Fruit fly (Drosophila melanogaster) whole organism, embryonic: Measurements from ENCODE around the gene CG13384.
A peak's percentile ranks its signal among the peaks of the same experiment; 100 is the strongest.

Source experiments
- CG13624 ChIP-seq: fragments of 200-800 bp; sonication (Bioruptor generic); optimal IDR thresholded peaks from 2 replicates; lab custom pipeline; 2016; ENCODE audit warnings: missing biosample characterization, missing genetic modification characterization
- CG1529 ChIP-seq: fragments of 200-800 bp; sonication (Bioruptor generic); optimal IDR thresholded peaks from 3 replicates; lab custom pipeline; 2018; ENCODE audit warnings: missing biosample characterization, missing genetic modification characterization
- CG15696 ChIP-seq: fragments of 200-800 bp; sonication (Bioruptor generic); optimal IDR thresholded peaks from 2 replicates; lab custom pipeline; 2019; ENCODE audit warnings: missing biosample characterization, mild to moderate bottlenecking, missing genetic modification characterization, moderate library complexity
- CG16779 ChIP-seq: fragments of 200-800 bp; sonication (Bioruptor generic); IDR thresholded peaks from 2 replicates; pipeline ENCODE4 v1.3.6; 2022; ENCODE audit warnings: missing biosample characterization, missing genetic modification characterization
- CG2116 ChIP-seq: fragments of 200-800 bp; sonication (Bioruptor generic); optimal IDR thresholded peaks from 3 replicates; lab custom pipeline; 2018; ENCODE audit warnings: missing biosample characterization, mild to moderate bottlenecking, missing genetic modification characterization
- CG2199 ChIP-seq: fragments of 200-800 bp; sonication (Bioruptor generic); IDR thresholded peaks from 3 replicates; pipeline ENCODE4 v1.3.6; 2022; ENCODE audit warnings: missing biosample characterization, missing genetic modification characterization
- CG31224 ChIP-seq: fragments of 200-800 bp; sonication (Bioruptor generic); IDR thresholded peaks from 2 replicates; pipeline ENCODE4 v1.3.6; 2022; ENCODE audit warnings: missing biosample characterization, missing genetic modification characterization
- CG5180 ChIP-seq: fragments of 200-800 bp; sonication (Bioruptor generic); optimal IDR thresholded peaks from 3 replicates; lab custom pipeline; 2017; ENCODE audit warnings: missing biosample characterization, missing genetic modification characterization, mild to moderate bottlenecking, moderate library complexity, missing genetic modification reagents
- CG5245 ChIP-seq: fragments of 200-800 bp; sonication (Bioruptor generic); optimal IDR thresholded peaks from 3 replicates; lab custom pipeline; 2016; ENCODE audit warnings: missing biosample characterization, missing genetic modification characterization
- CG6813 ChIP-seq: fragments of 200-800 bp; sonication (Bioruptor generic); optimal IDR thresholded peaks from 2 replicates; lab custom pipeline; 2017; ENCODE audit warnings: missing biosample characterization, missing genetic modification characterization, mild to moderate bottlenecking, moderate library complexity, missing genetic modification reagents
- CG9215 ChIP-seq: fragments of 200-800 bp; sonication (Bioruptor generic); IDR thresholded peaks from 2 replicates; pipeline ENCODE4 v1.3.6; 2022; ENCODE audit warnings: missing biosample characterization, missing genetic modification characterization
- CG9797 ChIP-seq: fragments of 200-800 bp; sonication (Bioruptor generic); optimal IDR thresholded peaks from 3 replicates; lab custom pipeline; 2018; ENCODE audit warnings: missing biosample characterization, mild to moderate bottlenecking, missing genetic modification characterization
- Doc2 ChIP-seq: fragments of 200-800 bp; sonication (Bioruptor generic); IDR thresholded peaks from 2 replicates; pipeline ENCODE4 v1.3.6; 2022; ENCODE audit warnings: missing biosample characterization, missing genetic modification characterization
- Drgx ChIP-seq: fragments of 200-800 bp; sonication (Bioruptor generic); IDR thresholded peaks from 2 replicates; pipeline ENCODE4 v1.3.6; 2022; ENCODE audit warnings: missing biosample characterization, missing genetic modification characterization
- HLH4C ChIP-seq: fragments of 200-800 bp; sonication (Bioruptor generic); IDR thresholded peaks from 3 replicates; pipeline ENCODE4 v1.3.6; 2022; ENCODE audit warnings: missing biosample characterization, missing genetic modification characterization; ENCODE audit not compliant: partially characterized antibody
- Hey ChIP-seq: fragments of 200-800 bp; sonication (Bioruptor generic); optimal IDR thresholded peaks from 3 replicates; lab custom pipeline; 2018; ENCODE audit warnings: missing biosample characterization, mild to moderate bottlenecking, missing genetic modification characterization
- HmgZ ChIP-seq: fragments of 200-800 bp; sonication (Bioruptor generic); optimal IDR thresholded peaks from 2 replicates; lab custom pipeline; 2018; ENCODE audit warnings: missing biosample characterization, mild to moderate bottlenecking, missing genetic modification characterization
- MESR4 ChIP-seq: fragments of 200-800 bp; sonication (Bioruptor generic); optimal IDR thresholded peaks from 2 replicates; lab custom pipeline; 2018; ENCODE audit warnings: missing biosample characterization, mild to moderate bottlenecking, missing genetic modification characterization, moderate library complexity
- Med ChIP-seq: fragments of 200-800 bp; sonication (Bioruptor generic); peaks from one replicate; lab custom pipeline; 2016; ENCODE audit warnings: missing biosample characterization, missing genetic modification characterization, mild to moderate bottlenecking, inconsistent platforms, moderate library complexity
- Sox100B ChIP-seq: fragments of 200-800 bp; sonication (Bioruptor generic); optimal IDR thresholded peaks from 3 replicates; lab custom pipeline; 2018; ENCODE audit warnings: missing biosample characterization, mild to moderate bottlenecking, missing genetic modification characterization
- Trl ChIP-seq, 3 experiments: fragments of >200 bp in 2 of 3; fragments of 200-800 bp in 1 of 3; sonication (Bioruptor generic) in 1 of 3; optimal IDR thresholded peaks; 2 replicates in 1 of 3; 3 replicates in 2 of 3; lab custom pipeline; 2016 to 2017; ENCODE audit warnings: missing biosample characterization in 1 of 3, missing genetic modification characterization in 1 of 3
- abd-A ChIP-seq: fragments of 200-800 bp; sonication (Bioruptor generic); optimal IDR thresholded peaks from 3 replicates; lab custom pipeline; 2019; ENCODE audit warnings: missing biosample characterization, mild to moderate bottlenecking, missing genetic modification characterization, moderate library complexity
- cad ChIP-seq: fragments of >200 bp; optimal IDR thresholded peaks from 2 replicates; lab custom pipeline; 2017; ENCODE audit warnings: missing biosample characterization, missing genetic modification characterization
- cg ChIP-seq: fragments of 200-800 bp; sonication (Bioruptor generic); optimal IDR thresholded peaks from 3 replicates; lab custom pipeline; 2019; ENCODE audit warnings: missing biosample characterization, mild to moderate bottlenecking, missing genetic modification characterization, moderate library complexity
- chn ChIP-seq: fragments of 200-800 bp; sonication (Bioruptor generic); optimal IDR thresholded peaks from 2 replicates; lab custom pipeline; 2016; ENCODE audit warnings: missing biosample characterization, missing genetic modification characterization
- corto ChIP-seq: fragments of 200-800 bp; sonication (Bioruptor generic); optimal IDR thresholded peaks from 2 replicates; lab custom pipeline; 2016; ENCODE audit warnings: missing biosample characterization, mild to moderate bottlenecking, missing genetic modification characterization, moderate library complexity
- dati ChIP-seq: fragments of 200-800 bp; sonication (Bioruptor generic); IDR thresholded peaks from 2 replicates; pipeline ENCODE4 v1.3.6; 2022; ENCODE audit warnings: missing biosample characterization, missing genetic modification characterization
- kni ChIP-seq: fragments of 200-800 bp; sonication (Bioruptor generic); optimal IDR thresholded peaks from 3 replicates; lab custom pipeline; 2017; ENCODE audit warnings: mild to moderate bottlenecking, missing biosample characterization, missing genetic modification reagents, missing genetic modification characterization
- luna ChIP-seq: fragments of 200-800 bp; sonication (Bioruptor generic); optimal IDR thresholded peaks from 2 replicates; lab custom pipeline; 2016; ENCODE audit warnings: missing biosample characterization, missing genetic modification characterization
- mirr ChIP-seq: fragments of 200-800 bp; sonication (Bioruptor generic); optimal IDR thresholded peaks from 3 replicates; lab custom pipeline; 2018; ENCODE audit warnings: missing biosample characterization, mild to moderate bottlenecking, missing genetic modification characterization
- nom ChIP-seq: fragments of 200-800 bp; sonication (Bioruptor generic); optimal IDR thresholded peaks from 2 replicates; lab custom pipeline; 2017; ENCODE audit warnings: missing biosample characterization, missing genetic modification characterization, mild to moderate bottlenecking, moderate library complexity, missing genetic modification reagents
- p53 ChIP-seq: fragments of 200-800 bp; sonication (Bioruptor generic); optimal IDR thresholded peaks from 2 replicates; lab custom pipeline; 2016; ENCODE audit warnings: missing biosample characterization, missing genetic modification characterization
- row ChIP-seq: fragments of 200-800 bp; sonication (Bioruptor generic); IDR thresholded peaks from 3 replicates; pipeline ENCODE4 v1.3.6; 2022; ENCODE audit warnings: missing biosample characterization, missing genetic modification characterization
- scrt ChIP-seq: fragments of 200-800 bp; sonication (Bioruptor generic); optimal IDR thresholded peaks from 2 replicates; lab custom pipeline; 2018; ENCODE audit warnings: missing biosample characterization, mild to moderate bottlenecking, missing genetic modification characterization, moderate library complexity
- sd ChIP-seq: fragments of 200-800 bp; sonication (Bioruptor generic); optimal IDR thresholded peaks from 3 replicates; lab custom pipeline; 2018; ENCODE audit warnings: missing biosample characterization, mild to moderate bottlenecking, missing genetic modification characterization, moderate library complexity
- twi ChIP-seq: fragments of 200-800 bp; optimal IDR thresholded peaks from 2 replicates; lab custom pipeline; 2019; ENCODE audit warnings: missing biosample characterization, mild to moderate bottlenecking, missing genetic modification characterization, moderate library complexity
- yki ChIP-seq: fragments of >200 bp; optimal IDR thresholded peaks from 3 replicates; lab custom pipeline; 2018
- z ChIP-seq: fragments of 200-800 bp; sonication (Bioruptor generic); IDR thresholded peaks from 3 replicates; pipeline ENCODE4 v1.3.6; 2022; ENCODE audit warnings: missing biosample characterization, missing genetic modification characterization

Gene CG13384

DNA sequence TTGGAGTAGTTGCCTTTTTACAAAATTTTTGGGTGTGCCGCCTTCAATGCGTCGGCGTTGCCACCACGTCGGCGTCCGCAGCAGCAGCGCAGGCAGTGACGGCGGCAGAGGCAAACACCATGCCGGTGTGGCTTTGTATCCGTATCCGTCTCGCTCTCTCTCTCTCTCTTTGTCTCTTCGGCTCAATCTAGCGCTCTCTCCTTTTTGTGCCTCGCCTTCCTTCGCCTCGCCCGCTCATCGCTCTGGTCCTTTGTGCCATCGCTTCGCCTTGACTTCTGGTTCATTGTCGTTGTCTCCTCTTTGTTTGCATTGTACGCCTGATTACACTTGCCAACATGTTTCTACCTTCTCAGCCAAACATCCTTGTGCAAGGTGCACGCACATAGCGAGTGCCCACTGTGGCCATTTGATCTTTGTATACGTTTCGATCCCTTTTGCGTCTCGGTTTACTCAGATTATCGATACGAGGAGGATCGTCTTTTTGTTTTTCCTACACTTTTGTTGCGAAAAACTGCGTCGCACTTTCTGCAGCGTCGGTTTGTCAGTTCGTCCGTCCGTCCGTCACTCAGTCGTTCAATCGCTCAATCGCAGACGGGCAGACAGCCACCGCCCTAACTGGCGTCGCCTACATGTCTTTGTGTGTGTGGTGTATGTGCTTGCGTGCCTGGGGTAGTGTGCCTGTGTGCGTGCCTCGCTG, 32.2 kb downstream of the CG13384 start (continued):
- no peak for TF ChIP-seq CG9215 (GFP tag; lab: Robert Waterston, UW)
- TF ChIP-seq CG15696 (tag; lab: Kevin White, UChicago), result peak; percentile 32
- no peak for TF ChIP-seq Hey
- no peak for TF ChIP-seq HmgZ (tag; lab: Kevin White, UChicago)
- TF ChIP-seq yki, result peak; percentile 1
- peak; percentile 40 for TF ChIP-seq kni
- peak; percentile 4 for TF ChIP-seq CG6813 (GFP tag; lab: Kevin White, UChicago)
- no peak for TF ChIP-seq p53 (GFP tag; lab: Kevin White, UChicago)
- TF ChIP-seq luna (GFP tag; lab: Kevin White, UChicago), result no peak
- TF ChIP-seq CG5245 (GFP tag; lab: Kevin White, UChicago), result peak; percentile 36
- peak; percentile 68 for TF ChIP-seq cg (GFP tag; lab: Kevin White, UChicago)
- peak; percentile 42 for TF ChIP-seq chn (GFP tag; lab: Kevin White, UChicago)
- TF ChIP-seq dati (GFP tag; lab: Robert Waterston, UW), result no peak
- no peak for TF ChIP-seq CG16779 (GFP tag; lab: Robert Waterston, UW)
- TF ChIP-seq CG13624 (GFP tag; lab: Kevin White, UChicago), result peak; percentile 79
- no peak for TF ChIP-seq mirr (GFP tag; lab: Kevin White, UChicago)
- TF ChIP-seq HLH4C (GFP tag; lab: Robert Waterston, UW), result 0 out of 3 replicates have a peak, but pooled peaks have one; percentile 34
- TF ChIP-seq scrt (GFP tag; lab: Kevin White, UChicago), result no peak
- TF ChIP-seq nom (GFP tag; lab: Kevin White, UChicago), result peak; percentile 83
- peak; percentile 73 to 90 for TF ChIP-seq Trl (optimal IDR thresholded peaks at IDR 0.05; lab: Kevin White, UChicago)
- peak; percentile 50 for TF ChIP-seq Trl (GFP tag; optimal IDR thresholded peaks at IDR 0.05; lab: Kevin White, UChicago)
- TF ChIP-seq row, result peak; percentile 44; the same call in 2 of the 3 replicates
- no peak for TF ChIP-seq CG31224 (GFP tag; lab: Robert Waterston, UW)
- peak; percentile 21 for TF ChIP-seq corto (GFP tag; lab: Kevin White, UChicago)
- TF ChIP-seq CG1529, result no peak

- TF ChIP-seq CG2199 (0 out of 3 replicates have a peak, but pooled peaks have one; percentile 8), CG9797 (no peak)
- TF ChIP-seq, all 482 proteins: peak for 1
These were observed 33.3 kb downstream of the CG13384 start for dm6 chr2L:8417562-8417961.

DNA sequence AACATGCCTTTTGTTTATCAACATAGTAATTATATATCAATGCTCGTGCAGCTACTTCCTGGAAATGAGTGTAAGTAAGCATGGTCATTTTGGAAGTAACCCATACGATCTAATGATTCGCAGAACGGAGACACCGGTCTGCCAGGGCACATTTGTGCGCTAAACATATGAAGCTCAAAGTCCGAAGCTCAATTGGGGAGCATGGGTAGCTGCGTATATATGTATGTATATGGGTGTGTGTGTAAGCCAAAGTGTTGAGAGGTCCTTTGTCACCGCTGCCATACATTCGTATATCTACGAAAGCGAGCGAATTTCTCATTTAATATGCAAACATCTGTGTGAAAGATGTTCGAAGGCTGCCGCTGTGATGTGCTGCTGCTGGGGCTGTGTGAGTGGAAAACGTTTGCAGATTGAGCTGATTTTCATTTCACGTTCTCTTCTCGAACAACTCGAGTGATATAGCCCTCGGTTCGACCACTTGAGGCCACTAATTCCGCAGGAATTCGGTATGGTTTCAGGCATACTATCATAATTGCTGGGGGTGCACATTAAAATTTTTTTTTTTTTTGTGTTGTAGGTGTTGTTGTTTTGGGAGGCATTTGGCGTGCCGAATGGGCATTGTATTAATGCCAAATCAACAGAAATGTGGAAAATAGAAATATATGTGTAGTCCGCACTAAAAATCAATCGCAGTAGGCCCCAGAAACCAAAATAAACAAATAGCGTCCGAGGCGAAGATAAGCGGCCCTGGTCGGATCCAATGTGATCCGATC, 34.0 kb downstream of the CG13384 start:
- TF ChIP-seq CG2116 (GFP tag; lab: Kevin White, UChicago), result no peak
- TF ChIP-seq abd-A, result peak; percentile 33
- TF ChIP-seq z (GFP tag; lab: Robert Waterston, UW), result peak; percentile 82
- TF ChIP-seq Drgx (GFP tag; lab: Robert Waterston, UW), result 0 out of 2 replicates have a peak, but pooled peaks have one; percentile 24
- TF ChIP-seq twi, result peak; percentile 88
- TF ChIP-seq MESR4 (GFP tag; lab: Kevin White, UChicago), result no peak
- TF ChIP-seq nom (GFP tag; lab: Kevin White, UChicago), result peak; percentile 83
- peak; percentile 51 for TF ChIP-seq CG5180 (GFP tag; lab: Kevin White, UChicago)
- TF ChIP-seq Med (GFP tag; lab: Kevin White, UChicago), result peak; percentile 65
- TF ChIP-seq scrt (GFP tag; lab: Kevin White, UChicago), result no peak
- no peak for TF ChIP-seq cad (GFP tag; lab: Kevin White, UChicago)
- TF ChIP-seq Sox100B (GFP tag; lab: Kevin White, UChicago), result no peak
- peak; percentile 85 for TF ChIP-seq sd
- TF ChIP-seq Doc2, result no peak
- TF ChIP-seq, all 482 proteins: peak for 8
